Worm (Caenorhabditis elegans) whole organism, early embryonic: ENCODE results near the gene ZC190.8.
"Not testable (repeated sequence)": the region's sequence is repeated elsewhere in the genome, so short reads cannot be mapped to it uniquely, and the experiment has no call there.

Source experiments
- B0310.2 ChIP-seq: sonication (generic microtip); optimal IDR thresholded peaks from 2 replicates; lab custom pipeline; 2016; ENCODE audit warnings: mild to moderate bottlenecking, missing genetic modification characterization, missing compliant biosample characterization
- F13C5.2 ChIP-seq: sonication (generic microtip); optimal IDR thresholded peaks from 2 replicates; lab custom pipeline; 2017; ENCODE audit warnings: mild to moderate bottlenecking, missing genetic modification characterization, inconsistent platforms, missing compliant biosample characterization
- aly-1 ChIP-seq: sonication (generic microtip); optimal IDR thresholded peaks from 2 replicates; lab custom pipeline; 2016; ENCODE audit warnings: missing genetic modification characterization, missing compliant biosample characterization
- ama-1 ChIP-seq: fragments of 150-350 bp; optimal IDR thresholded peaks from 2 replicates; lab custom pipeline; 2014
- ceh-13 ChIP-seq: fragments of 200-800 bp; sonication (Bioruptor generic); optimal IDR thresholded peaks from 2 replicates; lab custom pipeline; 2018; ENCODE audit warnings: mild to moderate bottlenecking, missing genetic modification characterization, missing compliant biosample characterization
- ceh-36 ChIP-seq: sonication (generic microtip); optimal IDR thresholded peaks from 2 replicates; lab custom pipeline; 2016; ENCODE audit warnings: missing genetic modification characterization, inconsistent platforms, missing compliant biosample characterization
- ets-7 ChIP-seq: sonication (generic microtip); optimal IDR thresholded peaks from 2 replicates; lab custom pipeline; 2016; ENCODE audit warnings: missing genotype, missing genetic modification characterization, missing compliant biosample characterization
- flt-1 ChIP-seq: fragments of 200-800 bp; sonication (Bioruptor generic); IDR thresholded peaks from 2 replicates; pipeline ENCODE4 v1.3.6; 2022; ENCODE audit warnings: missing genetic modification characterization, missing compliant biosample characterization
- hmbx-1 ChIP-seq: sonication (generic microtip); optimal IDR thresholded peaks from 2 replicates; lab custom pipeline; 2016; ENCODE audit warnings: mild to moderate bottlenecking, missing genetic modification characterization, missing compliant biosample characterization
- hmg-4 ChIP-seq: fragments of 200-800 bp; sonication (Bioruptor generic); optimal IDR thresholded peaks from 2 replicates; lab custom pipeline; 2018; ENCODE audit warnings: mild to moderate bottlenecking, missing genetic modification characterization, missing compliant biosample characterization
- hnd-1 ChIP-seq: sonication (generic microtip); optimal IDR thresholded peaks from 2 replicates; lab custom pipeline; 2016; ENCODE audit warnings: missing genetic modification characterization, missing compliant biosample characterization
- pes-1 ChIP-seq: fragments of 200-800 bp; sonication (Bioruptor generic); IDR thresholded peaks from 2 replicates; pipeline ENCODE4 v1.3.6; 2022; ENCODE audit warnings: missing genetic modification reagents, missing genetic modification characterization, missing compliant biosample characterization
- scrt-1 ChIP-seq: fragments of 200-800 bp; sonication (Bioruptor generic); IDR thresholded peaks from 2 replicates; pipeline ENCODE4 v1.3.6; 2022; ENCODE audit warnings: missing genetic modification characterization, missing compliant biosample characterization
- sea-1 ChIP-seq: fragments of 200-800 bp; sonication (Bioruptor generic); conservative IDR thresholded peaks from 2 replicates; pipeline ENCODE4 v1.3.6; 2022; ENCODE audit warnings: missing genetic modification characterization, missing compliant biosample characterization
- tbx-11 ChIP-seq: fragments of 200-800 bp; sonication (Bioruptor generic); IDR thresholded peaks from 2 replicates; pipeline ENCODE4 v1.3.6; 2022; ENCODE audit warnings: missing genetic modification characterization, missing compliant biosample characterization
- tbx-37 ChIP-seq: fragments of 200-800 bp; sonication (Bioruptor generic); conservative IDR thresholded peaks from 2 replicates; pipeline ENCODE4 v1.3.6; 2022; ENCODE audit warnings: missing genetic modification reagents, missing genetic modification characterization, missing compliant biosample characterization
- tra-4 ChIP-seq: sonication (generic microtip); optimal IDR thresholded peaks from 2 replicates; lab custom pipeline; 2017; ENCODE audit warnings: missing genetic modification characterization, missing compliant biosample characterization

Gene ZC190.8

ce11 chrV:8687707-8688106 lies at the start of gene ZC190.8:
Gene ZC190.8, minus strand, starts transcription at chrV:8687807.
- no peak for TF ChIP-seq flt-1 (GFP tag; lab: Robert Waterston, UW)
- no peak for TF ChIP-seq pes-1 (GFP tag; lab: Robert Waterston, UW)
- TF ChIP-seq F13C5.2 (tag; lab: Kevin White, UChicago): no peak
- TF ChIP-seq tbx-11 (GFP tag; lab: Robert Waterston, UW): no peak
- no peak for TF ChIP-seq hmg-4 (GFP tag; lab: Kevin White, UChicago)
- TF ChIP-seq aly-1 (tag; lab: Kevin White, UChicago): no peak
- TF ChIP-seq tra-4 (tag; lab: Kevin White, UChicago): no peak
- TF ChIP-seq hnd-1 (tag; lab: Kevin White, UChicago): no peak
- no peak for TF ChIP-seq hmbx-1 (tag; lab: Kevin White, UChicago)
- TF ChIP-seq sea-1 (GFP tag; lab: Robert Waterston, UW): no peak
- no peak for TF ChIP-seq ceh-36
- TF ChIP-seq B0310.2: no peak
- no peak for TF ChIP-seq ets-7
- no peak for TF ChIP-seq tbx-37 (GFP tag; lab: Robert Waterston, UW)
- no peak for TF ChIP-seq ama-1
- no peak for TF ChIP-seq ceh-13 (GFP tag; lab: Kevin White, UChicago)
- TF ChIP-seq scrt-1 (GFP tag; lab: Robert Waterston, UW): no peak

ce11 chrV:8736369-8736768 lies 48.8 kb upstream of the ZC190.8 start, which contains the start of gene ZC196.3:
Gene ZC196.3, plus strand, starts transcription at chrV:8736669.
- TF ChIP-seq ama-1 (no peak), tbx-37 (GFP tag; lab: Robert Waterston, UW) (no peak), aly-1 (tag; lab: Kevin White, UChicago) (no peak), scrt-1 (GFP tag; lab: Robert Waterston, UW) (no peak), B0310.2 (no peak), pes-1 (GFP tag; lab: Robert Waterston, UW) (no peak), sea-1 (GFP tag; lab: Robert Waterston, UW) (no peak), ceh-13 (GFP tag; lab: Kevin White, UChicago) (no peak), ceh-36 (no peak), F13C5.2 (tag; lab: Kevin White, UChicago) (no peak), tra-4 (tag; lab: Kevin White, UChicago) (no peak)

- TF ChIP-seq hnd-1 (tag; lab: Kevin White, UChicago) (no peak), F13C5.2 (tag; lab: Kevin White, UChicago) (no peak), pes-1 (GFP tag; lab: Robert Waterston, UW) (no peak), tbx-37 (GFP tag; lab: Robert Waterston, UW) (no peak)
Measured at ce11 chrV:8732934-8733333, 45.3 kb upstream of the ZC190.8 start, which contains the start of gene ZC196.4. Gene ZC196.4, plus strand, starts transcription at chrV:8733106.

- TF ChIP-seq ama-1 (no peak), hmbx-1 (tag; lab: Kevin White, UChicago) (no peak), ets-7 (no peak), sea-1 (GFP tag; lab: Robert Waterston, UW) (no peak), flt-1 (GFP tag; lab: Robert Waterston, UW) (no peak), scrt-1 (GFP tag; lab: Robert Waterston, UW) (no peak)
Measured at ce11 chrV:8730991-8731390, 43.4 kb upstream of the ZC190.8 start.

ce11 chrV:8729100-8729499 lies 41.5 kb upstream of the ZC190.8 start, which contains the start of gene ZC196.5:
Gene ZC196.5, plus strand, starts transcription at chrV:8729400.
- TF ChIP-seq tra-4 (tag; lab: Kevin White, UChicago) (no peak), pes-1 (GFP tag; lab: Robert Waterston, UW) (no peak), hmg-4 (GFP tag; lab: Kevin White, UChicago) (no peak), ceh-36 (no peak), scrt-1 (GFP tag; lab: Robert Waterston, UW) (no peak), hmbx-1 (tag; lab: Kevin White, UChicago) (no peak), sea-1 (GFP tag; lab: Robert Waterston, UW) (no peak), flt-1 (GFP tag; lab: Robert Waterston, UW) (no peak), B0310.2 (no peak), ama-1 (no peak), ceh-13 (GFP tag; lab: Kevin White, UChicago) (no peak), aly-1 (tag; lab: Kevin White, UChicago) (no peak), F13C5.2 (tag; lab: Kevin White, UChicago) (no peak), hnd-1 (tag; lab: Kevin White, UChicago) (no peak)

ce11 chrV:8727077-8727476 lies 39.5 kb upstream of the ZC190.8 start, which contains the start of gene ZC196.9:
Gene ZC196.9, minus strand, starts transcription at chrV:8727177.
- TF ChIP-seq scrt-1 (GFP tag; lab: Robert Waterston, UW): no peak
- TF ChIP-seq tbx-37 (GFP tag; lab: Robert Waterston, UW): no peak
- no peak for TF ChIP-seq sea-1 (GFP tag; lab: Robert Waterston, UW)
- no peak for TF ChIP-seq hmg-4 (GFP tag; lab: Kevin White, UChicago)

- TF ChIP-seq flt-1 (GFP tag; lab: Robert Waterston, UW); ceh-13 (GFP tag; lab: Kevin White, UChicago); hmg-4 (GFP tag; lab: Kevin White, UChicago): not testable (repeated sequence)
Measured at ce11 chrV:8726228-8726627, 38.6 kb upstream of the ZC190.8 start, which contains the start of gene droe-8. Gene droe-8, plus strand, starts transcription at chrV:8726528.

- not testable (repeated sequence) for TF ChIP-seq flt-1 (GFP tag; lab: Robert Waterston, UW); F13C5.2 (tag; lab: Kevin White, UChicago); tbx-37 (GFP tag; lab: Robert Waterston, UW)
Measured at ce11 chrV:8722160-8722559, 34.6 kb upstream of the ZC190.8 start, which contains the start of gene ZC196.8. Gene ZC196.8, minus strand, starts transcription at chrV:8722260.
